Fruit fly (Drosophila melanogaster) whole organism, embryonic: Measurements from ENCODE around the gene Nca.

ENCODE experiments used
- B-H1 ChIP-seq: fragments of 200-800 bp; sonication (Bioruptor generic); IDR thresholded peaks from 3 replicates; pipeline ENCODE4 v1.3.6; 2022; ENCODE audit warnings: missing biosample characterization, missing genetic modification characterization
- Bteb2 ChIP-seq: fragments of 200-800 bp; sonication (Bioruptor generic); optimal IDR thresholded peaks from 2 replicates; lab custom pipeline; 2016; ENCODE audit warnings: missing biosample characterization, missing genetic modification characterization
- CG1024 ChIP-seq: fragments of 200-800 bp; sonication (Bioruptor generic); IDR thresholded peaks from 2 replicates; pipeline ENCODE4 v1.3.6; 2022; ENCODE audit warnings: missing biosample characterization, missing genetic modification characterization
- CG10979 ChIP-seq: fragments of 200-800 bp; sonication (Bioruptor generic); optimal IDR thresholded peaks from 2 replicates; lab custom pipeline; 2018; ENCODE audit warnings: missing biosample characterization, mild to moderate bottlenecking, missing genetic modification characterization, moderate library complexity
- CG11247 ChIP-seq: fragments of 200-800 bp; sonication (Bioruptor generic); IDR thresholded peaks from 2 replicates; pipeline ENCODE4 v1.3.6; 2022; ENCODE audit warnings: missing biosample characterization, missing genetic modification characterization
- CG11456 ChIP-seq: fragments of 200-800 bp; sonication (Bioruptor generic); IDR thresholded peaks from 3 replicates; pipeline ENCODE4 v1.3.6; 2022; ENCODE audit warnings: missing biosample characterization, missing genetic modification characterization
- CG12071 ChIP-seq: fragments of 200-800 bp; sonication (Bioruptor generic); optimal IDR thresholded peaks from 3 replicates; lab custom pipeline; 2018; ENCODE audit warnings: missing biosample characterization, mild to moderate bottlenecking, missing genetic modification characterization
- CG1529 ChIP-seq: fragments of 200-800 bp; sonication (Bioruptor generic); optimal IDR thresholded peaks from 3 replicates; lab custom pipeline; 2018; ENCODE audit warnings: missing biosample characterization, missing genetic modification characterization
- CG16815 ChIP-seq: fragments of 200-800 bp; sonication (Bioruptor generic); optimal IDR thresholded peaks from 3 replicates; lab custom pipeline; 2017; ENCODE audit warnings: missing biosample characterization, mild to moderate bottlenecking, missing genetic modification characterization
- CG17359 ChIP-seq: fragments of 200-800 bp; sonication (Bioruptor generic); optimal IDR thresholded peaks from 3 replicates; lab custom pipeline; 2018; ENCODE audit warnings: missing biosample characterization, mild to moderate bottlenecking, missing genetic modification characterization, moderate library complexity
- CG18262 ChIP-seq: fragments of 200-800 bp; optimal IDR thresholded peaks from 3 replicates; lab custom pipeline; 2019; ENCODE audit warnings: missing biosample characterization, mild to moderate bottlenecking, missing genetic modification characterization, moderate library complexity
- CG1832 ChIP-seq: fragments of 200-800 bp; sonication (Bioruptor generic); optimal IDR thresholded peaks from 2 replicates; lab custom pipeline; 2017; ENCODE audit warnings: missing biosample characterization, mild to moderate bottlenecking, missing genetic modification characterization, inconsistent platforms
- CG18619 ChIP-seq: fragments of 200-800 bp; sonication (Bioruptor generic); optimal IDR thresholded peaks from 3 replicates; lab custom pipeline; 2017; ENCODE audit warnings: missing biosample characterization, mild to moderate bottlenecking, missing genetic modification characterization
- CG2202 ChIP-seq: fragments of 200-800 bp; sonication (Bioruptor generic); optimal IDR thresholded peaks from 2 replicates; lab custom pipeline; 2018; ENCODE audit warnings: missing biosample characterization, mild to moderate bottlenecking, missing genetic modification characterization
- CG2678 ChIP-seq: fragments of 200-800 bp; sonication (Bioruptor generic); optimal IDR thresholded peaks from 3 replicates; lab custom pipeline; 2019; ENCODE audit warnings: missing biosample characterization, mild to moderate bottlenecking, missing genetic modification characterization, moderate library complexity
- CG30020 ChIP-seq: fragments of 200-800 bp; optimal IDR thresholded peaks from 2 replicates; lab custom pipeline; 2019; ENCODE audit warnings: missing biosample characterization, mild to moderate bottlenecking, missing genetic modification characterization, moderate library complexity
- CG32532 ChIP-seq: fragments of 200-800 bp; sonication (Bioruptor generic); IDR thresholded peaks from 2 replicates; pipeline ENCODE4 v1.3.6; 2022; ENCODE audit warnings: missing biosample characterization, missing genetic modification characterization
- CG6791 ChIP-seq: fragments of 200-800 bp; sonication (Bioruptor generic); IDR thresholded peaks from 3 replicates; pipeline ENCODE4 v1.3.6; 2022; ENCODE audit warnings: missing biosample characterization, missing genetic modification characterization; ENCODE audit not compliant: partially characterized antibody
- CG6813 ChIP-seq: fragments of 200-800 bp; sonication (Bioruptor generic); optimal IDR thresholded peaks from 2 replicates; lab custom pipeline; 2017; ENCODE audit warnings: missing biosample characterization, missing genetic modification characterization, mild to moderate bottlenecking, moderate library complexity, missing genetic modification reagents
- CHES-1-like ChIP-seq: fragments of 200-800 bp; sonication (Bioruptor generic); optimal IDR thresholded peaks from 2 replicates; lab custom pipeline; 2016; ENCODE audit warnings: missing biosample characterization, missing genetic modification characterization
- D19A ChIP-seq: fragments of 200-800 bp; optimal IDR thresholded peaks from 3 replicates; lab custom pipeline; 2019; ENCODE audit warnings: missing biosample characterization, mild to moderate bottlenecking, missing genetic modification characterization, moderate library complexity
- E2f2 ChIP-seq: fragments of 200-800 bp; sonication (Bioruptor generic); IDR thresholded peaks from 2 replicates; pipeline ENCODE4 v1.3.6; 2022; ENCODE audit warnings: missing biosample characterization, missing genetic modification characterization
- ERR ChIP-seq: fragments of 200-800 bp; sonication (Bioruptor generic); optimal IDR thresholded peaks from 2 replicates; lab custom pipeline; 2016; ENCODE audit warnings: missing biosample characterization, missing genetic modification characterization
- GATAe ChIP-seq: fragments of 200-800 bp; sonication (Bioruptor generic); conservative IDR thresholded peaks from 2 replicates; pipeline ENCODE4 v1.3.6; 2022; ENCODE audit warnings: missing biosample characterization, missing genetic modification characterization
- Hr39 ChIP-seq: fragments of >200 bp; optimal IDR thresholded peaks from 2 replicates; lab custom pipeline; 2017
- NK7.1 ChIP-seq: fragments of 200-800 bp; sonication (Bioruptor generic); optimal IDR thresholded peaks from 3 replicates; lab custom pipeline; 2016; ENCODE audit warnings: missing biosample characterization, missing genetic modification characterization
- TFAM ChIP-seq: fragments of 200-800 bp; sonication (Bioruptor generic); optimal IDR thresholded peaks from 2 replicates; lab custom pipeline; 2017; ENCODE audit warnings: missing biosample characterization, missing genetic modification characterization, inconsistent platforms
- ab ChIP-seq: fragments of 200-800 bp; sonication (Bioruptor generic); optimal IDR thresholded peaks from 2 replicates; lab custom pipeline; 2016; ENCODE audit warnings: missing biosample characterization, missing genetic modification characterization
- ase ChIP-seq: fragments of 200-800 bp; sonication (Bioruptor generic); IDR thresholded peaks from 3 replicates; pipeline ENCODE4 v1.3.6; 2022; ENCODE audit warnings: missing biosample characterization, missing genetic modification characterization
- bowl ChIP-seq: fragments of 200-800 bp; sonication (Bioruptor generic); IDR thresholded peaks from 2 replicates; pipeline ENCODE4 v1.3.6; 2022; ENCODE audit warnings: missing biosample characterization, missing genetic modification characterization
- cas ChIP-seq: fragments of 200-800 bp; sonication (Bioruptor generic); IDR thresholded peaks from 2 replicates; pipeline ENCODE4 v1.3.6; 2022; ENCODE audit warnings: missing biosample characterization, missing genetic modification characterization
- caup ChIP-seq: fragments of 200-800 bp; sonication (Bioruptor generic); optimal IDR thresholded peaks from 3 replicates; lab custom pipeline; 2017; ENCODE audit warnings: missing biosample characterization, mild to moderate bottlenecking, missing genetic modification characterization, moderate library complexity; ENCODE audit not compliant: severe bottlenecking
- cwo ChIP-seq: fragments of 200-800 bp; sonication (Bioruptor generic); optimal IDR thresholded peaks from 3 replicates; lab custom pipeline; 2017; ENCODE audit warnings: missing biosample characterization, missing genetic modification characterization, mild to moderate bottlenecking, moderate library complexity, missing genetic modification reagents
- dimm ChIP-seq: fragments of 200-800 bp; sonication (Bioruptor generic); IDR thresholded peaks from 2 replicates; pipeline ENCODE4 v1.3.6; 2022; ENCODE audit warnings: missing biosample characterization, missing genetic modification characterization
- fd3F ChIP-seq: fragments of 200-800 bp; sonication (Bioruptor generic); optimal IDR thresholded peaks from 2 replicates; lab custom pipeline; 2018; ENCODE audit warnings: missing biosample characterization, mild to moderate bottlenecking, missing genetic modification characterization, moderate library complexity
- fd96Cb ChIP-seq: fragments of 200-800 bp; sonication (Bioruptor generic); optimal IDR thresholded peaks from 2 replicates; lab custom pipeline; 2018; ENCODE audit warnings: missing biosample characterization, mild to moderate bottlenecking, missing genetic modification characterization, moderate library complexity
- knrl ChIP-seq: fragments of 200-800 bp; sonication (Bioruptor generic); IDR thresholded peaks from 3 replicates; pipeline ENCODE4 v1.3.6; 2022; ENCODE audit warnings: missing biosample characterization, missing genetic modification characterization; ENCODE audit not compliant: partially characterized antibody
- lab ChIP-seq: fragments of 200-800 bp; sonication (Bioruptor generic); optimal IDR thresholded peaks from 3 replicates; lab custom pipeline; 2017; ENCODE audit warnings: missing biosample characterization, missing genetic modification characterization, mild to moderate bottlenecking, moderate library complexity, missing genetic modification reagents
- nerfin-1 ChIP-seq: fragments of 200-800 bp; sonication (Bioruptor generic); optimal IDR thresholded peaks from 3 replicates; lab custom pipeline; 2019; ENCODE audit warnings: missing biosample characterization, mild to moderate bottlenecking, missing genetic modification characterization, moderate library complexity
- org-1 ChIP-seq: fragments of 200-800 bp; sonication (Bioruptor generic); optimal IDR thresholded peaks from 2 replicates; lab custom pipeline; 2017; ENCODE audit warnings: missing biosample characterization, missing genetic modification characterization
- slp2 ChIP-seq: fragments of 200-800 bp; sonication (Bioruptor generic); optimal IDR thresholded peaks from 2 replicates; lab custom pipeline; 2016; ENCODE audit warnings: missing biosample characterization, missing genetic modification characterization
- stwl ChIP-seq: fragments of 200-800 bp; sonication (Bioruptor generic); optimal IDR thresholded peaks from 3 replicates; lab custom pipeline; 2018; ENCODE audit warnings: missing biosample characterization, mild to moderate bottlenecking, missing genetic modification characterization, moderate library complexity
- tll ChIP-seq, 2 experiments: fragments of 200-800 bp in 1 of 2; fragments of >200 bp in 1 of 2; sonication (Bioruptor generic) in 1 of 2; optimal IDR thresholded peaks; 2 replicates each; lab custom pipeline; 2017 to 2019; ENCODE audit warnings: missing biosample characterization in 2 of 2, missing genetic modification characterization in 2 of 2, mild to moderate bottlenecking in 1 of 2, moderate library complexity in 1 of 2
- toy ChIP-seq: fragments of 200-800 bp; sonication (Bioruptor generic); IDR thresholded peaks from 2 replicates; pipeline ENCODE4 v1.3.6; 2022; ENCODE audit warnings: missing biosample characterization, missing genetic modification characterization
- unpg ChIP-seq: fragments of 200-800 bp; sonication (Bioruptor generic); optimal IDR thresholded peaks from 3 replicates; lab custom pipeline; 2018; ENCODE audit warnings: missing biosample characterization, mild to moderate bottlenecking, missing genetic modification characterization, moderate library complexity

Gene Nca

dm6 chr3L:20000878-20001640 is 9.4 kb downstream of the Nca start (continued):
- TF ChIP-seq dimm (GFP tag; lab: Robert Waterston, UW) (no peak), Bteb2 (GFP tag; lab: Kevin White, UChicago) (no peak), slp2 (GFP tag; lab: Kevin White, UChicago) (no peak), CG1024 (GFP tag; lab: Robert Waterston, UW) (peak; percentile 92), stwl (peak; percentile 37)

dm6 chr3L:20002482-20003234 is 11.0 kb downstream of the Nca start, which contains the start of gene CG7668:
CG7668 (plus strand) TSS chr3L:20002736.
- TF ChIP-seq unpg (GFP tag; lab: Kevin White, UChicago), result peak; percentile 95
- peak; percentile 65 for TF ChIP-seq ERR (GFP tag; lab: Kevin White, UChicago)
- TF ChIP-seq CG2202 (tag; lab: Kevin White, UChicago), result peak; percentile 86
- TF ChIP-seq CG12071 (GFP tag; lab: Kevin White, UChicago), result peak; percentile 83
- TF ChIP-seq ase (GFP tag; lab: Robert Waterston, UW), result peak; percentile 77; the same call in 1 of the 3 replicates
- peak; percentile 34 for TF ChIP-seq TFAM (GFP tag; lab: Kevin White, UChicago)
- peak; percentile 84; the same call in 1 of the 3 replicates for TF ChIP-seq B-H1 (GFP tag; lab: Robert Waterston, UW)
- no peak for TF ChIP-seq CG1832 (GFP tag; lab: Kevin White, UChicago)
- TF ChIP-seq CG17359 (tag; lab: Kevin White, UChicago), result peak; percentile 93
- TF ChIP-seq CG16815 (GFP tag; lab: Kevin White, UChicago), result peak; percentile 81
- TF ChIP-seq CG18262 (tag; lab: Kevin White, UChicago), result peak; percentile 93
- TF ChIP-seq CHES-1-like (GFP tag; lab: Kevin White, UChicago), result peak; percentile 84
- peak; percentile 81 for TF ChIP-seq fd3F (GFP tag; lab: Kevin White, UChicago)
- no peak; the same call in 2 of the 3 replicates for TF ChIP-seq knrl (GFP tag; lab: Robert Waterston, UW)
- peak; percentile 91 for TF ChIP-seq CG10979 (tag; lab: Kevin White, UChicago)
- TF ChIP-seq cas (GFP tag; lab: Robert Waterston, UW), result peak; percentile 86; the same call in 1 of the 2 replicates
- TF ChIP-seq fd96Cb (tag; lab: Kevin White, UChicago), result peak; percentile 87
- peak; percentile 78 for TF ChIP-seq stwl
- no peak for TF ChIP-seq CG6791 (GFP tag; lab: Robert Waterston, UW)
- TF ChIP-seq Hr39 (lab: Kevin White, UChicago), result no peak
- TF ChIP-seq ab (GFP tag; lab: Kevin White, UChicago), result peak; percentile 11
- peak; percentile 77; the same call in 1 of the 2 replicates for TF ChIP-seq CG11247 (GFP tag; lab: Robert Waterston, UW)
- TF ChIP-seq toy (GFP tag; lab: Robert Waterston, UW), result no peak; the same call in 1 of the 2 replicates
- TF ChIP-seq CG2678, result peak; percentile 94
- peak; percentile 75 for TF ChIP-seq CG6813 (GFP tag; lab: Kevin White, UChicago)
- peak; percentile 86 for TF ChIP-seq bowl (GFP tag; lab: Robert Waterston, UW)
- TF ChIP-seq CG32532 (GFP tag; lab: Robert Waterston, UW), result peak; percentile 94
- peak; percentile 85 for TF ChIP-seq org-1 (GFP tag; lab: Kevin White, UChicago)
- TF ChIP-seq cwo, result peak; percentile 80
- peak; percentile 69 for TF ChIP-seq D19A (tag; lab: Kevin White, UChicago)
- TF ChIP-seq nerfin-1 (tag; lab: Kevin White, UChicago), result peak; percentile 87
- TF ChIP-seq CG18619 (GFP tag; lab: Kevin White, UChicago), result peak; percentile 81
- peak; percentile 87 for TF ChIP-seq CG30020 (tag; lab: Kevin White, UChicago)
- peak; percentile 85 for TF ChIP-seq CG1529 (GFP tag; lab: Kevin White, UChicago)
- no peak for TF ChIP-seq GATAe (GFP tag; lab: Robert Waterston, UW)
- TF ChIP-seq caup, result peak; percentile 91
- TF ChIP-seq tll (GFP tag; optimal IDR thresholded peaks at IDR 0.05; lab: Kevin White, UChicago), result no peak
- no peak for TF ChIP-seq CG11456 (GFP tag; lab: Robert Waterston, UW)
- peak; percentile 74 for TF ChIP-seq NK7.1 (GFP tag; lab: Kevin White, UChicago)
- peak; percentile 92 for TF ChIP-seq lab
- TF ChIP-seq E2f2, result peak; percentile 68
